Worm (Caenorhabditis elegans) whole organism, midembryonic: ENCODE measurements around the gene nspg-8.

ENCODE experiments used
- flt-1 ChIP-seq: fragments of 200-800 bp; sonication (Bioruptor generic); IDR thresholded peaks from 2 replicates; pipeline ENCODE4 v1.3.6; 2022; ENCODE audit warnings: missing genetic modification characterization, missing compliant biosample characterization
- ref-1 ChIP-seq: fragments of 200-800 bp; sonication (Bioruptor generic); conservative IDR thresholded peaks from 2 replicates; pipeline ENCODE4 v1.3.6; 2022; ENCODE audit warnings: missing genetic modification reagents, missing genetic modification characterization, missing compliant biosample characterization
- tab-1 ChIP-seq: fragments of 200-800 bp; sonication (Bioruptor generic); IDR thresholded peaks from 2 replicates; pipeline ENCODE4 v1.3.6; 2022; ENCODE audit warnings: missing genetic modification characterization, missing compliant biosample characterization
- ztf-29 ChIP-seq: fragments of 200-800 bp; sonication (Bioruptor generic); IDR thresholded peaks from 2 replicates; pipeline ENCODE4 v1.3.6; 2022; ENCODE audit warnings: missing genetic modification reagents, missing genetic modification characterization, missing compliant biosample characterization

ce11 chrIII:1225595-1225994 is 43.7 kb downstream of the nspg-8 start:
- TF ChIP-seq ref-1 (no peak), flt-1 (0 out of 2 replicates have a peak, but pooled peaks have one; percentile 19), ztf-29 (GFP tag; lab: Robert Waterston, UW) (no peak), tab-1 (GFP tag; lab: Robert Waterston, UW) (no peak)
